Fruit fly (Drosophila melanogaster) Kc167 (cell line): Measurements from ENCODE around the gene CG14506.

Source experiments
- Myc ChIP-seq: fragments of >200 bp; optimal IDR thresholded peaks from 2 replicates; lab custom pipeline; 2017; ENCODE audit warnings: missing external identifiers
- Sin3A ChIP-seq: fragments of >200 bp; optimal IDR thresholded peaks from 2 replicates; lab custom pipeline; 2018; ENCODE audit warnings: missing external identifiers
- h ChIP-seq: fragments of >200 bp; optimal IDR thresholded peaks from 3 replicates; lab custom pipeline; 2018; ENCODE audit warnings: missing external identifiers
- insv ChIP-seq: fragments of >200 bp; optimal IDR thresholded peaks from 3 replicates; lab custom pipeline; 2018; ENCODE audit warnings: missing external identifiers
- psq ChIP-seq: fragments of >200 bp; optimal IDR thresholded peaks from 2 replicates; lab custom pipeline; 2017; ENCODE audit warnings: missing external identifiers

- TF ChIP-seq Sin3A (lab: Kevin White, UChicago) (no peak), insv (no peak), Myc (no peak), psq (no peak), h (lab: Kevin White, UChicago) (no peak)
Observed at dm6 chr3R:29328607-29329006, 31.6 kb upstream of the CG14506 start.
